Comparison of ENCODE assay signal across 6 fruit fly cellular contexts in the genomic region with DNA sequence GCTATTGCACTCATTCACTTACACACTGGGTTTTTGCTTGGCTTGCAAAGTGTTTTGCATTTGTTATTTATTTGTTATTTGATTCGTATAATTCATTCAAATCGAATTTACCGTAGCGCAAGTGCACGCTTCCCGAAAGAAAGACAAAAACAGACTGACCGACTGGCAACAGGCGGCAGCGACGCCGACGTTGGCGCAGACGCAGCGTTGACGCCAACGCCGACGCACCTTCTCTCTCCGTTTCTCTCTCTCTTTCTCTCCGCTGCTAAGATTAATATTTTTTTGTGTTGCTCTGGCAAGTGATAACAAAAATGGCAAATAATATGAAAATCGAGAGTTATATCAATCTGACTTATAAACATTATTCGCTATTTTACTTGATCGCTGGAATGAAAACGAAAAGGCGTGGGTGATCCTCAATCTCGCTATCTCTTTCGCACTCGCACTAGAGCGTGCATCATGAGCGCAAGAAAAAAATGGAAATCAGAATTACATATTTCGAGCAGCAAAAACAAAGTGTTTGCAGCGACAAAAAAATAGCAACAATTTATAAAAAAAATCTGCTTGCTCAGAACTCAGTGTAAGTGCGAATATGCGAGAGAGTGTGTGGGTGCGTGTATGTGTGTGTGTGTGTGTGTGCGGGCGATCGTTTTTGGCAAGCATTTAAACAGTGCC.
TF ChIP-seq lines count a peak whose summit lies in the region.

A gene (minus strand): TSS at position 161 of the 675 bp plus-strand sequence.

- no peak for TF ChIP-seq CTCF in whole organism, embryonic (GFP tag; optimal IDR thresholded peaks at IDR 0.05; lab: Kevin White, UChicago)

TF ChIP-seq in whole organism, 6 proteins besides CTCF, POLR2A, EP300 and RAD21:
- TF ChIP-seq psq (optimal IDR thresholded peaks at IDR 0.05; lab: Kevin White, UChicago) (no peak), EcR (GFP tag; optimal IDR thresholded peaks at IDR 0.05; lab: Kevin White, UChicago) (no peak), pan (optimal IDR thresholded peaks at IDR 0.05; lab: Kevin White, UChicago) (no peak), usp (GFP tag; optimal IDR thresholded peaks at IDR 0.05; lab: Kevin White, UChicago) (no peak), Dll (optimal IDR thresholded peaks at IDR 0.05; lab: Kevin White, UChicago) (peak; percentile 31)

TF ChIP-seq in whole organism, adult, 20 proteins besides CTCF, POLR2A, EP300 and RAD21:
- no peak for TF ChIP-seq Mnt (GFP tag; optimal IDR thresholded peaks at IDR 0.05; lab: Kevin White, UChicago)
- TF ChIP-seq bab1 (GFP tag; optimal IDR thresholded peaks at IDR 0.05; lab: Kevin White, UChicago): no peak
- TF ChIP-seq CG11617 (GFP tag; optimal IDR thresholded peaks at IDR 0.05; lab: Kevin White, UChicago): no peak
- no peak for TF ChIP-seq ovo (GFP tag; optimal IDR thresholded peaks at IDR 0.05; lab: Kevin White, UChicago)
- TF ChIP-seq toe (GFP tag; optimal IDR thresholded peaks at IDR 0.05; lab: Kevin White, UChicago): no peak
- no peak for TF ChIP-seq CG14711 (tag; optimal IDR thresholded peaks at IDR 0.05; lab: Kevin White, UChicago)
- TF ChIP-seq CG7045 (GFP tag; optimal IDR thresholded peaks at IDR 0.05; lab: Kevin White, UChicago): no peak
- TF ChIP-seq tj (GFP tag; optimal IDR thresholded peaks at IDR 0.05; lab: Kevin White, UChicago): peak; percentile 30
- no peak for TF ChIP-seq CG5204 (GFP tag; optimal IDR thresholded peaks at IDR 0.05; lab: Kevin White, UChicago)
- TF ChIP-seq CG7101 (tag; optimal IDR thresholded peaks at IDR 0.05; lab: Kevin White, UChicago): no peak
- TF ChIP-seq Crg-1 (GFP tag; optimal IDR thresholded peaks at IDR 0.05; lab: Kevin White, UChicago): no peak
- no peak for TF ChIP-seq CG33017 (tag; optimal IDR thresholded peaks at IDR 0.05; lab: Kevin White, UChicago)
- no peak for TF ChIP-seq Hr96 (GFP tag; optimal IDR thresholded peaks at IDR 0.05; lab: Kevin White, UChicago)
- peak; percentile 95 for TF ChIP-seq cic (GFP tag; optimal IDR thresholded peaks at IDR 0.05; lab: Kevin White, UChicago)

TF ChIP-seq in whole organism, embryonic, 481 proteins besides CTCF, POLR2A, EP300 and RAD21 (continues in another document):
- no peak for TF ChIP-seq Atf3 (GFP tag; optimal IDR thresholded peaks at IDR 0.05; lab: Kevin White, UChicago)
- TF ChIP-seq sisA (GFP tag; IDR thresholded peaks at IDR 0.05; lab: Robert Waterston, UW): no peak
- TF ChIP-seq D19A (tag; optimal IDR thresholded peaks at IDR 0.05; lab: Kevin White, UChicago): peak; percentile 31
- no peak for TF ChIP-seq shn (GFP tag; optimal IDR thresholded peaks at IDR 0.05; lab: Kevin White, UChicago)
- TF ChIP-seq Jarid2 (GFP tag; optimal IDR thresholded peaks at IDR 0.05; lab: Kevin White, UChicago): peak; percentile 95
- no peak for TF ChIP-seq E2f2 (GFP tag; IDR thresholded peaks at IDR 0.05; lab: Robert Waterston, UW)
- TF ChIP-seq luna (GFP tag; optimal IDR thresholded peaks at IDR 0.05; lab: Kevin White, UChicago): no peak
- TF ChIP-seq CG8089 (GFP tag; optimal IDR thresholded peaks at IDR 0.05; lab: Kevin White, UChicago): no peak
- TF ChIP-seq cad (GFP tag; optimal IDR thresholded peaks at IDR 0.05; lab: Kevin White, UChicago): peak; percentile 45
- no peak for TF ChIP-seq ash1 (GFP tag; optimal IDR thresholded peaks at IDR 0.05; lab: Kevin White, UChicago)
- TF ChIP-seq H2.0 (GFP tag; IDR thresholded peaks at IDR 0.05; lab: Robert Waterston, UW): no peak
- peak; percentile 78 for TF ChIP-seq sens (GFP tag; lab: Kevin White, UChicago)
- no peak for TF ChIP-seq ci (GFP tag; IDR thresholded peaks at IDR 0.05; lab: Robert Waterston, UW)
- no peak for TF ChIP-seq CG8290 (GFP tag; optimal IDR thresholded peaks at IDR 0.05; lab: Kevin White, UChicago)
- no peak for TF ChIP-seq CG8290 (tag; optimal IDR thresholded peaks at IDR 0.05; lab: Kevin White, UChicago)
- TF ChIP-seq cg (GFP tag; optimal IDR thresholded peaks at IDR 0.05; lab: Kevin White, UChicago): peak; percentile 30
- peak; percentile 4 for TF ChIP-seq CG12769 (tag; optimal IDR thresholded peaks at IDR 0.05; lab: Kevin White, UChicago)
- no peak for TF ChIP-seq Oaz (GFP tag; IDR thresholded peaks at IDR 0.05; lab: Robert Waterston, UW)

TF ChIP-seq in whole organism, prepupa, 60 proteins besides CTCF, POLR2A, EP300 and RAD21 (continues in another document):
- TF ChIP-seq CG11762 (GFP tag; optimal IDR thresholded peaks at IDR 0.05; lab: Kevin White, UChicago; ENCODE audit: insufficient read depth) (no peak), Sox15 (GFP tag; optimal IDR thresholded peaks at IDR 0.05; lab: Kevin White, UChicago) (no peak), CG16779 (tag; optimal IDR thresholded peaks at IDR 0.05; lab: Kevin White, UChicago) (peak; percentile 34), Ets96B (tag; optimal IDR thresholded peaks at IDR 0.05; lab: Kevin White, UChicago) (no peak), CG6276 (GFP tag; optimal IDR thresholded peaks at IDR 0.05; lab: Kevin White, UChicago) (peak; percentile 28), net (GFP tag; optimal IDR thresholded peaks at IDR 0.05; lab: Kevin White, UChicago) (no peak), fd59A (GFP tag; optimal IDR thresholded peaks at IDR 0.05; lab: Kevin White, UChicago) (no peak), CG8632 (GFP tag; optimal IDR thresholded peaks at IDR 0.05; lab: Kevin White, UChicago) (no peak), CG15336 (GFP tag; IDR thresholded peaks at IDR 0.05; lab: Robert Waterston, UW) (0 out of 2 replicates have a peak, but pooled peaks have one; percentile 13), CG7368 (GFP tag; optimal IDR thresholded peaks at IDR 0.05; lab: Kevin White, UChicago) (no peak), cyc (GFP tag; optimal IDR thresholded peaks at IDR 0.05; lab: Kevin White, UChicago) (no peak), CG6163 (GFP tag; IDR thresholded peaks at IDR 0.05; lab: Robert Waterston, UW) (peak; percentile 20; the same call in 2 of the 3 replicates), CG3919 (GFP tag; optimal IDR thresholded peaks at IDR 0.05; lab: Kevin White, UChicago) (no peak), Eip78C (GFP tag; lab: Kevin White, UChicago) (peak; percentile 58), esn (GFP tag; optimal IDR thresholded peaks at IDR 0.05; lab: Kevin White, UChicago) (no peak), Blimp-1 (GFP tag; optimal IDR thresholded peaks at IDR 0.05; lab: Kevin White, UChicago) (peak; percentile 15), svp (GFP tag; lab: Kevin White, UChicago) (peak; percentile 65), OdsH (GFP tag; optimal IDR thresholded peaks at IDR 0.05; lab: Kevin White, UChicago) (no peak)

TF ChIP-seq in whole organism, pupa, 21 proteins besides CTCF, POLR2A, EP300 and RAD21:
- TF ChIP-seq CG8159 (tag; optimal IDR thresholded peaks at IDR 0.05; lab: Kevin White, UChicago): no peak
- TF ChIP-seq CG14655 (GFP tag; optimal IDR thresholded peaks at IDR 0.05; lab: Kevin White, UChicago): no peak
- TF ChIP-seq CG34367 (tag; optimal IDR thresholded peaks at IDR 0.05; lab: Kevin White, UChicago): no peak
- no peak for TF ChIP-seq CG17806 (tag; optimal IDR thresholded peaks at IDR 0.05; lab: Kevin White, UChicago)
- TF ChIP-seq gl (tag; optimal IDR thresholded peaks at IDR 0.05; lab: Kevin White, UChicago): no peak
- TF ChIP-seq CG12605 (GFP tag; IDR thresholded peaks at IDR 0.05; lab: Robert Waterston, UW): peak; percentile 30; the same call in 1 of the 2 replicates
- no peak for TF ChIP-seq CG15710 (tag; optimal IDR thresholded peaks at IDR 0.05; lab: Kevin White, UChicago)
- TF ChIP-seq CG8301 (tag; optimal IDR thresholded peaks at IDR 0.05; lab: Kevin White, UChicago): no peak
- peak; percentile 4; the same call in 1 of the 2 replicates for TF ChIP-seq Ets98B (GFP tag; IDR thresholded peaks at IDR 0.05; lab: Robert Waterston, UW)
- no peak for TF ChIP-seq CG10348 (GFP tag; IDR thresholded peaks at IDR 0.05; lab: Robert Waterston, UW)
- no peak for TF ChIP-seq CG4496 (GFP tag; IDR thresholded peaks at IDR 0.05; lab: Robert Waterston, UW)
- no peak for TF ChIP-seq Pif1B (GFP tag; optimal IDR thresholded peaks at IDR 0.05; lab: Kevin White, UChicago)
- peak; percentile 32; the same call in 1 of the 2 replicates for TF ChIP-seq CG32121 (GFP tag; IDR thresholded peaks at IDR 0.05; lab: Robert Waterston, UW)
- no peak for TF ChIP-seq D1 (tag; optimal IDR thresholded peaks at IDR 0.05; lab: Kevin White, UChicago)
- no peak for TF ChIP-seq Snoo (tag; optimal IDR thresholded peaks at IDR 0.05; lab: Kevin White, UChicago)
- no peak for TF ChIP-seq CG9948 (tag; optimal IDR thresholded peaks at IDR 0.05; lab: Kevin White, UChicago)
- no peak for TF ChIP-seq Pif1A (GFP tag; optimal IDR thresholded peaks at IDR 0.05; lab: Kevin White, UChicago)
- TF ChIP-seq CG13204 (GFP tag; optimal IDR thresholded peaks at IDR 0.05; lab: Kevin White, UChicago): no peak
- TF ChIP-seq fd96Ca (GFP tag; IDR thresholded peaks at IDR 0.05; lab: Robert Waterston, UW): no peak

TF ChIP-seq in whole organism, wandering third instar larva, 38 proteins besides CTCF, POLR2A, EP300 and RAD21:
- TF ChIP-seq OdsH (GFP tag; optimal IDR thresholded peaks at IDR 0.05; lab: Kevin White, UChicago): no peak
- TF ChIP-seq dl (GFP tag; optimal IDR thresholded peaks at IDR 0.05; lab: Kevin White, UChicago; ENCODE audit: insufficient read depth in 1 of 2, partially characterized antibody in 2 of 2): peak; percentile 14 to 21
- TF ChIP-seq Vsx2 (GFP tag; optimal IDR thresholded peaks at IDR 0.05; lab: Kevin White, UChicago; ENCODE audit: partially characterized antibody): no peak
- no peak for TF ChIP-seq Dif (GFP tag; optimal IDR thresholded peaks at IDR 0.05; lab: Kevin White, UChicago; ENCODE audit: partially characterized antibody)
- no peak for TF ChIP-seq Sp1 (GFP tag; optimal IDR thresholded peaks at IDR 0.05; lab: Kevin White, UChicago)
- peak; percentile 73 for TF ChIP-seq psq (GFP tag; optimal IDR thresholded peaks at IDR 0.05; lab: Kevin White, UChicago)
